Fruit fly (Drosophila melanogaster): Measurements from ENCODE around the gene Rubicon.

Rubicon gene

dm6 chrX:8665576-8666297, 11.1 kb upstream of the Rubicon start (continued):
- TF ChIP-seq Hmx (GFP tag; optimal IDR thresholded peaks at IDR 0.05): no peak
- TF ChIP-seq CG17328 (GFP tag; IDR thresholded peaks at IDR 0.05): no peak
- peak; percentile 50 for TF ChIP-seq zen (tag; optimal IDR thresholded peaks at IDR 0.05)
- TF ChIP-seq lola (GFP tag; optimal IDR thresholded peaks at IDR 0.05): peak in 1 of 3 experiments; percentile 47
- peak in 1 of 2 experiments; percentile 18 for TF ChIP-seq bsh (GFP tag; optimal IDR thresholded peaks at IDR 0.05)

dm6 chrX:8667070-8667469, 9.8 kb upstream of the Rubicon start:
- peak; percentile 90 for TF ChIP-seq oc (tag; optimal IDR thresholded peaks at IDR 0.05)
- no peak for TF ChIP-seq Gug (GFP tag; IDR thresholded peaks at IDR 0.05)

DNA sequence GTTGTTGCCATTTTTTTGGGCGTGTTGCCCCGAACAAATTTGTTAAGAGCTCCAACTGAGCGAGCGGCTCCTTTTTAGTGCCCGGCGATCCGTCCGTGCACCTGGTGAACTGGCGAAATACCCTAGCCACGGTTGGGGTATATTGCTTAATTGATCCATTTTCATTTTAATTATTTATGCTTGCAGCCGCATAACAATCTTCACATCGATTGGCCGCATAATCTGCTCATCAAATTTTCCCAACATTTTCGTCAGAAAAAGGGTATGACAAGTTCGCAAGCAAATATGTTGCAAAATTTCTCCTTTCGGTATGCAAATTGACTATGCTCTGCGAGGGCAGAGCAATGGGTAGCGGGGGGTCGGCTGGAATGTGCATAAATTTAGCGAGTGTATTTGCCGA, 9.2 kb upstream of the Rubicon start:
- TF ChIP-seq sens (GFP tag): peak; percentile 42
- no peak for TF ChIP-seq CG10565 (GFP tag; optimal IDR thresholded peaks at IDR 0.05)
- no peak for TF ChIP-seq CG11696 (GFP tag; IDR thresholded peaks at IDR 0.05)
- no peak for TF ChIP-seq p53 (GFP tag; optimal IDR thresholded peaks at IDR 0.05)
- no peak for TF ChIP-seq ato (GFP tag; IDR thresholded peaks at IDR 0.05; ENCODE audit: partially characterized antibody)
- 0 out of 3 replicates have a peak, but pooled peaks have one; percentile 21 for TF ChIP-seq zfh1 (GFP tag; IDR thresholded peaks at IDR 0.05)
- peak; percentile 3 for TF ChIP-seq Med (GFP tag)
- TF ChIP-seq Aef1 (GFP tag; IDR thresholded peaks at IDR 0.05): no peak

dm6 chrX:8669434-8669833, 7.4 kb upstream of the Rubicon start:
- TF ChIP-seq CG10431 (GFP tag; optimal IDR thresholded peaks at IDR 0.05) (no peak), Ssrp (tag; optimal IDR thresholded peaks at IDR 0.05) (peak; percentile 6), insv (GFP tag; optimal IDR thresholded peaks at IDR 0.05) (no peak), CG15011 (GFP tag; optimal IDR thresholded peaks at IDR 0.05) (no peak), dmrt99B (tag; optimal IDR thresholded peaks at IDR 0.05) (no peak), nom (GFP tag; optimal IDR thresholded peaks at IDR 0.05) (no peak), lola (GFP tag; optimal IDR thresholded peaks at IDR 0.05) (peak in 1 of 3 experiments; percentile 44), Tbp (GFP tag; optimal IDR thresholded peaks at IDR 0.05) (no peak), CG6689 (GFP tag; IDR thresholded peaks at IDR 0.05) (peak; percentile 57), CG7987 (GFP tag; optimal IDR thresholded peaks at IDR 0.05) (no peak), Lpt (GFP tag; optimal IDR thresholded peaks at IDR 0.05) (no peak), CG10979 (tag; optimal IDR thresholded peaks at IDR 0.05) (peak; percentile 50), CG3847 (GFP tag; IDR thresholded peaks at IDR 0.05) (no peak), prd (optimal IDR thresholded peaks at IDR 0.05) (no peak), prd (GFP tag; IDR thresholded peaks at IDR 0.05) (peak; percentile 42; the same call in 1 of the 3 replicates), Nf-YA (GFP tag; IDR thresholded peaks at IDR 0.05) (no peak), CG9932 (GFP tag; IDR thresholded peaks at IDR 0.05) (no peak), crol (GFP tag; IDR thresholded peaks at IDR 0.05) (peak; percentile 39; the same call in 1 of the 2 replicates), gt (GFP tag; IDR thresholded peaks at IDR 0.05) (no peak), CG7839 (tag; optimal IDR thresholded peaks at IDR 0.05) (no peak), ranshi (GFP tag; IDR thresholded peaks at IDR 0.05) (peak; percentile 60; the same call in 1 of the 2 replicates), CG31441 (GFP tag; IDR thresholded peaks at IDR 0.05) (0 out of 2 replicates have a peak, but pooled peaks have one; percentile 16), Gug (GFP tag; IDR thresholded peaks at IDR 0.05) (no peak; the same call in 3 of the 4 replicates), CG8359 (GFP tag; optimal IDR thresholded peaks at IDR 0.05; ENCODE audit: borderline replicate concordance) (no peak), klu (GFP tag; IDR thresholded peaks at IDR 0.05) (no peak), sisA (GFP tag; IDR thresholded peaks at IDR 0.05) (peak; percentile 44), Hr39 (optimal IDR thresholded peaks at IDR 0.05) (no peak), Dip3 (GFP tag; optimal IDR thresholded peaks at IDR 0.05) (no peak), otp (GFP tag; IDR thresholded peaks at IDR 0.05) (no peak), ci (GFP tag; IDR thresholded peaks at IDR 0.05) (peak; percentile 60; the same call in 1 of the 3 replicates), tgo (GFP tag; IDR thresholded peaks at IDR 0.05) (peak; percentile 14; the same call in 1 of the 3 replicates), cato (GFP tag; optimal IDR thresholded peaks at IDR 0.05; ENCODE audit: borderline replicate concordance) (no peak), CG31224 (GFP tag; IDR thresholded peaks at IDR 0.05) (no peak)
